Worm (Caenorhabditis elegans) whole organism, late embryonic: ENCODE measurements around the gene D1005.4.

Source experiments
- C08G9.2 ChIP-seq: sonication (generic microtip); optimal IDR thresholded peaks from 2 replicates; lab custom pipeline; 2016; ENCODE audit warnings: mild to moderate bottlenecking, missing genetic modification characterization, moderate library complexity, missing compliant biosample characterization
- C38D4.7 ChIP-seq: fragments of 200-800 bp; sonication (Bioruptor generic); optimal IDR thresholded peaks from 2 replicates; lab custom pipeline; 2018; ENCODE audit warnings: mild to moderate bottlenecking, missing genetic modification characterization, moderate library complexity, missing compliant biosample characterization
- F13H6.1 ChIP-seq: sonication (generic microtip); optimal IDR thresholded peaks from 2 replicates; lab custom pipeline; 2016; ENCODE audit warnings: missing genetic modification characterization, missing compliant biosample characterization
- K02D7.2 ChIP-seq: sonication (generic microtip); optimal IDR thresholded peaks from 2 replicates; lab custom pipeline; 2017; ENCODE audit warnings: mild to moderate bottlenecking, missing genetic modification characterization, missing compliant biosample characterization
- K09A11.1 ChIP-seq: sonication (generic microtip); optimal IDR thresholded peaks from 2 replicates; lab custom pipeline; 2017; ENCODE audit warnings: antibody characterized with exemption, mild to moderate bottlenecking, missing genetic modification characterization, missing compliant biosample characterization; ENCODE audit not compliant: insufficient read depth
- T23F11.4 ChIP-seq: fragments of 200-800 bp; sonication (Bioruptor generic); optimal IDR thresholded peaks from 2 replicates; lab custom pipeline; 2018; ENCODE audit warnings: mild to moderate bottlenecking, missing genetic modification characterization, missing compliant biosample characterization
- Y22D7AL.16 ChIP-seq: sonication (generic microtip); optimal IDR thresholded peaks from 2 replicates; lab custom pipeline; 2016; ENCODE audit warnings: missing genetic modification characterization, missing compliant biosample characterization
- ahr-1 ChIP-seq: sonication (generic microtip); optimal IDR thresholded peaks from 2 replicates; lab custom pipeline; 2016; ENCODE audit warnings: missing genetic modification characterization, missing compliant biosample characterization
- ceh-14 ChIP-seq: sonication (generic microtip); optimal IDR thresholded peaks from 2 replicates; lab custom pipeline; 2016; ENCODE audit warnings: missing genotype, missing genetic modification characterization, missing compliant biosample characterization
- ceh-18 ChIP-seq: sonication (generic microtip); optimal IDR thresholded peaks from 2 replicates; lab custom pipeline; 2016; ENCODE audit warnings: missing genetic modification characterization, missing compliant biosample characterization
- ceh-30 ChIP-seq: fragments of 150-350 bp; optimal IDR thresholded peaks from 2 replicates; lab custom pipeline; 2014; ENCODE audit warnings: missing biosample characterization, missing genetic modification characterization
- ceh-34 ChIP-seq: sonication (generic microtip); optimal IDR thresholded peaks from 2 replicates; lab custom pipeline; 2016; ENCODE audit warnings: mild to moderate bottlenecking, missing genetic modification characterization, missing compliant biosample characterization
- ceh-6 ChIP-seq: fragments of 200-800 bp; sonication (Bioruptor generic); optimal IDR thresholded peaks from 2 replicates; lab custom pipeline; 2018; ENCODE audit warnings: mild to moderate bottlenecking, missing genetic modification characterization, missing compliant biosample characterization
- ceh-9 ChIP-seq: sonication (generic microtip); optimal IDR thresholded peaks from 2 replicates; lab custom pipeline; 2016; ENCODE audit warnings: mild to moderate bottlenecking, missing genetic modification characterization, inconsistent platforms, missing compliant biosample characterization
- dmd-4 ChIP-seq: sonication (generic microtip); optimal IDR thresholded peaks from 2 replicates; lab custom pipeline; 2016; ENCODE audit warnings: borderline replicate concordance, missing genetic modification characterization, missing compliant biosample characterization
- dve-1 ChIP-seq: sonication (generic microtip); optimal IDR thresholded peaks from 2 replicates; lab custom pipeline; 2017; ENCODE audit warnings: antibody characterized with exemption, mild to moderate bottlenecking, missing genetic modification characterization, missing compliant biosample characterization
- elt-2 ChIP-seq: sonication (generic microtip); optimal IDR thresholded peaks from 2 replicates; lab custom pipeline; 2016; ENCODE audit warnings: missing genetic modification reagents, missing genetic modification characterization, missing compliant biosample characterization
- elt-4 ChIP-seq: sonication (generic microtip); optimal IDR thresholded peaks from 2 replicates; lab custom pipeline; 2016; ENCODE audit warnings: missing genetic modification characterization, missing compliant biosample characterization
- fkh-10 ChIP-seq: fragments of 150-350 bp; optimal IDR thresholded peaks from 2 replicates; lab custom pipeline; 2014; ENCODE audit warnings: missing biosample characterization, missing genetic modification reagents, missing genetic modification characterization
- gmeb-2 ChIP-seq: sonication (generic microtip); optimal IDR thresholded peaks from 2 replicates; lab custom pipeline; 2016; ENCODE audit warnings: missing genetic modification characterization, inconsistent platforms, missing compliant biosample characterization
- hlh-13 ChIP-seq: fragments of 200-800 bp; sonication (Bioruptor generic); optimal IDR thresholded peaks from 2 replicates; lab custom pipeline; 2018; ENCODE audit warnings: mild to moderate bottlenecking, missing genetic modification characterization, missing compliant biosample characterization
- hlh-15 ChIP-seq: sonication (generic microtip); optimal IDR thresholded peaks from 2 replicates; lab custom pipeline; 2016; ENCODE audit warnings: missing genetic modification characterization, missing compliant biosample characterization
- hlh-30 ChIP-seq: sonication (generic microtip); optimal IDR thresholded peaks from 2 replicates; lab custom pipeline; 2017; ENCODE audit warnings: antibody characterized with exemption, missing genetic modification characterization, missing compliant biosample characterization; ENCODE audit not compliant: insufficient read depth
- hlh-6 ChIP-seq: sonication (generic microtip); optimal IDR thresholded peaks from 2 replicates; lab custom pipeline; 2016; ENCODE audit warnings: missing genotype, missing genetic modification characterization, missing compliant biosample characterization
- lim-6 ChIP-seq: sonication (generic microtip); optimal IDR thresholded peaks from 2 replicates; lab custom pipeline; 2016; ENCODE audit warnings: missing genetic modification characterization, missing compliant biosample characterization
- lin-11 ChIP-seq: fragments of 200-800 bp; sonication (Bioruptor generic); optimal IDR thresholded peaks from 2 replicates; lab custom pipeline; 2018; ENCODE audit warnings: mild to moderate bottlenecking, missing genetic modification characterization, missing compliant biosample characterization
- madf-2 ChIP-seq: sonication (generic microtip); optimal IDR thresholded peaks from 2 replicates; lab custom pipeline; 2017; ENCODE audit warnings: missing genetic modification characterization, missing compliant biosample characterization
- mec-3 ChIP-seq: sonication (generic microtip); optimal IDR thresholded peaks from 2 replicates; lab custom pipeline; 2016; ENCODE audit warnings: borderline replicate concordance, missing genetic modification characterization, missing compliant biosample characterization
- nhr-11 ChIP-seq: fragments of 150-350 bp; optimal IDR thresholded peaks from 2 replicates; lab custom pipeline; 2014; ENCODE audit warnings: missing biosample characterization, missing genetic modification characterization
- nhr-232 ChIP-seq: sonication (generic microtip); optimal IDR thresholded peaks from 2 replicates; lab custom pipeline; 2016; ENCODE audit warnings: missing genetic modification characterization, missing compliant biosample characterization
- npax-4 ChIP-seq: sonication (generic microtip); optimal IDR thresholded peaks from 2 replicates; lab custom pipeline; 2016; ENCODE audit warnings: missing genetic modification characterization, missing compliant biosample characterization
- odd-2 ChIP-seq: sonication (generic microtip); optimal IDR thresholded peaks from 2 replicates; lab custom pipeline; 2017; ENCODE audit warnings: antibody characterized with exemption, mild to moderate bottlenecking, missing genetic modification characterization, missing compliant biosample characterization
- pha-2 ChIP-seq: sonication (generic microtip); optimal IDR thresholded peaks from 2 replicates; lab custom pipeline; 2017; ENCODE audit warnings: mild to moderate bottlenecking, missing genetic modification characterization, missing compliant biosample characterization
- pha-4 ChIP-seq: fragments of 150-350 bp; optimal IDR thresholded peaks from 2 replicates; lab custom pipeline; 2018; ENCODE audit warnings: missing biosample characterization, missing genetic modification reagents, missing genetic modification characterization
- pqm-1 ChIP-seq: sonication (generic microtip); optimal IDR thresholded peaks from 2 replicates; lab custom pipeline; 2016; ENCODE audit warnings: missing genetic modification characterization, missing compliant biosample characterization
- pros-1 ChIP-seq: fragments of 150-350 bp; optimal IDR thresholded peaks from 2 replicates; lab custom pipeline; 2014; ENCODE audit warnings: missing biosample characterization, missing genetic modification reagents, missing genetic modification characterization
- rnt-1 ChIP-seq: sonication (generic microtip); optimal IDR thresholded peaks from 2 replicates; lab custom pipeline; 2016; ENCODE audit warnings: missing genetic modification characterization, missing compliant biosample characterization
- sdc-2 ChIP-seq: sonication (generic microtip); optimal IDR thresholded peaks from 2 replicates; lab custom pipeline; 2016; ENCODE audit warnings: missing genotype, missing genetic modification characterization, missing compliant biosample characterization
- sox-2 ChIP-seq: fragments of 200-800 bp; sonication (Bioruptor generic); IDR thresholded peaks from 2 replicates; pipeline ENCODE4 v1.3.6; 2022; ENCODE audit warnings: missing genetic modification reagents, missing genetic modification characterization, missing compliant biosample characterization
- sox-4 ChIP-seq: sonication (generic microtip); optimal IDR thresholded peaks from 2 replicates; lab custom pipeline; 2017; ENCODE audit warnings: mild to moderate bottlenecking, missing genetic modification characterization, inconsistent platforms, missing compliant biosample characterization
- syd-9 ChIP-seq: sonication (generic microtip); optimal IDR thresholded peaks from 2 replicates; lab custom pipeline; 2016; ENCODE audit warnings: mild to moderate bottlenecking, missing genetic modification characterization, moderate library complexity, missing compliant biosample characterization
- tbx-2 ChIP-seq: sonication (generic microtip); optimal IDR thresholded peaks from 2 replicates; lab custom pipeline; 2016; ENCODE audit warnings: missing genetic modification characterization, missing compliant biosample characterization
- ttx-3 ChIP-seq: sonication (generic microtip); optimal IDR thresholded peaks from 2 replicates; lab custom pipeline; 2016; ENCODE audit warnings: missing genetic modification reagents, missing genetic modification characterization, missing compliant biosample characterization
- unc-3 ChIP-seq, 2 experiments: fragments of 200-800 bp in 1 of 2; sonication (Bioruptor generic) in 1 of 2; sonication (generic microtip) in 1 of 2; conservative IDR thresholded peaks in 1 of 2; optimal IDR thresholded peaks in 1 of 2; 2 replicates each; pipeline versions ENCODE4 v1.3.6 to Lab custom; 2016 to 2022; ENCODE audit warnings: missing compliant biosample characterization in 2 of 2, missing genetic modification characterization in 2 of 2, missing genetic modification reagents in 1 of 2
- unc-55 ChIP-seq: sonication (generic microtip); optimal IDR thresholded peaks from 2 replicates; lab custom pipeline; 2017; ENCODE audit warnings: missing biosample characterization, missing genetic modification reagents, missing genetic modification characterization
- ztf-16 ChIP-seq: sonication (generic microtip); optimal IDR thresholded peaks from 2 replicates; lab custom pipeline; 2017; ENCODE audit warnings: missing genetic modification characterization, missing compliant biosample characterization

D1005.4 gene

ce11 chrX:1458793-1459192 lies 26.8 kb downstream of the D1005.4 start, which contains the start of gene D1005.2:
Gene D1005.2 (plus strand): TSS chrX:1459022.
- TF ChIP-seq K02D7.2 (tag; lab: Kevin White, UChicago), result no peak
- no peak for TF ChIP-seq nhr-232 (tag; lab: Kevin White, UChicago)
- no peak for TF ChIP-seq hlh-6 (tag; lab: Kevin White, UChicago)
- no peak for TF ChIP-seq odd-2 (tag; lab: Kevin White, UChicago)
- TF ChIP-seq ceh-34, result no peak
- no peak for TF ChIP-seq C08G9.2 (tag; lab: Kevin White, UChicago)
- no peak for TF ChIP-seq hlh-15
- no peak for TF ChIP-seq dmd-4 (tag; lab: Kevin White, UChicago)
- no peak for TF ChIP-seq ztf-16 (tag; lab: Kevin White, UChicago)
- no peak for TF ChIP-seq npax-4 (tag; lab: Kevin White, UChicago)
- no peak for TF ChIP-seq sdc-2 (tag; lab: Kevin White, UChicago)
- TF ChIP-seq C38D4.7, result no peak
- no peak for TF ChIP-seq hlh-30
- no peak for TF ChIP-seq sox-2
- TF ChIP-seq ceh-30 (tag; lab: Kevin White, UChicago), result no peak
- TF ChIP-seq F13H6.1, result no peak
- no peak for TF ChIP-seq Y22D7AL.16 (tag; lab: Kevin White, UChicago)
- TF ChIP-seq hlh-13 (GFP tag; lab: Kevin White, UChicago), result no peak

- TF ChIP-seq sox-2 (no peak), ceh-9 (tag; lab: Kevin White, UChicago) (no peak), elt-2 (tag; lab: Kevin White, UChicago) (no peak), ttx-3 (tag; lab: Kevin White, UChicago) (no peak), elt-4 (tag; lab: Kevin White, UChicago) (no peak), rnt-1 (tag; lab: Kevin White, UChicago) (peak; percentile 54), K09A11.1 (tag; lab: Kevin White, UChicago) (no peak), unc-55 (peak; percentile 59), ceh-30 (tag; lab: Kevin White, UChicago) (no peak), tbx-2 (peak; percentile 13), gmeb-2 (tag; lab: Kevin White, UChicago) (no peak), ahr-1 (tag; lab: Kevin White, UChicago) (no peak), K02D7.2 (tag; lab: Kevin White, UChicago) (no peak), ceh-18 (peak; percentile 42), pros-1 (no peak), mec-3 (tag; lab: Kevin White, UChicago) (no peak), nhr-232 (tag; lab: Kevin White, UChicago) (no peak), npax-4 (tag; lab: Kevin White, UChicago) (no peak), unc-3 (GFP tag; conservative IDR thresholded peaks at IDR 0.05; lab: Robert Waterston, UW) (no peak), unc-3 (tag; optimal IDR thresholded peaks at IDR 0.05; lab: Kevin White, UChicago) (no peak), ceh-6 (GFP tag; lab: Kevin White, UChicago) (no peak)
Measured at ce11 chrX:1456350-1457080, 29.1 kb downstream of the D1005.4 start.

ce11 chrX:1454385-1454784 lies 31.2 kb downstream of the D1005.4 start:
- no peak for TF ChIP-seq pha-4 (tag; lab: Kevin White, UChicago)
- peak; percentile 40 for TF ChIP-seq ceh-14 (tag; lab: Kevin White, UChicago)
- peak; percentile 34 for TF ChIP-seq T23F11.4 (GFP tag; lab: Kevin White, UChicago)
- peak; percentile 18 for TF ChIP-seq hlh-6 (tag; lab: Kevin White, UChicago)
- peak; percentile 81 for TF ChIP-seq tbx-2
- peak; percentile 2 for TF ChIP-seq fkh-10 (GFP tag; lab: Kevin White, UChicago)
- TF ChIP-seq pha-2 (tag; lab: Kevin White, UChicago), result peak; percentile 17
- TF ChIP-seq rnt-1 (tag; lab: Kevin White, UChicago), result peak; percentile 82
- TF ChIP-seq pqm-1, result peak; percentile 69
- peak; percentile 51 for TF ChIP-seq madf-2 (tag; lab: Kevin White, UChicago)
- TF ChIP-seq sox-4, result no peak
- TF ChIP-seq syd-9 (tag; lab: Kevin White, UChicago), result peak; percentile 67
- TF ChIP-seq lin-11 (tag; lab: Kevin White, UChicago), result no peak
- no peak for TF ChIP-seq dmd-4 (tag; lab: Kevin White, UChicago)
- peak; percentile 20 for TF ChIP-seq ceh-30 (tag; lab: Kevin White, UChicago)
- TF ChIP-seq pros-1, result peak; percentile 80
- TF ChIP-seq nhr-11, result no peak
- peak; percentile 83 for TF ChIP-seq dve-1 (tag; lab: Kevin White, UChicago)
- peak; percentile 32 for TF ChIP-seq nhr-232 (tag; lab: Kevin White, UChicago)
- peak; percentile 88 for TF ChIP-seq hlh-30
- peak; percentile 75 for TF ChIP-seq ceh-34
- peak; percentile 11 for TF ChIP-seq lim-6 (tag; lab: Kevin White, UChicago)
- TF ChIP-seq gmeb-2 (tag; lab: Kevin White, UChicago), result peak; percentile 21
- TF ChIP-seq sdc-2 (tag; lab: Kevin White, UChicago), result peak; percentile 86
